Worm (Caenorhabditis elegans) whole organism, L3 larva: ENCODE results near the gene B0250.5.

Source experiments
- R02D3.7 ChIP-seq: fragments of 150-350 bp; optimal IDR thresholded peaks from 2 replicates; lab custom pipeline; 2014; ENCODE audit warnings: missing biosample characterization, missing genetic modification characterization
- ZK546.5 ChIP-seq: sonication (generic microtip); optimal IDR thresholded peaks from 2 replicates; lab custom pipeline; 2017; ENCODE audit warnings: missing biosample characterization, missing genetic modification characterization
- fkh-10 ChIP-seq: sonication (generic microtip); optimal IDR thresholded peaks from 2 replicates; lab custom pipeline; 2017; ENCODE audit warnings: missing biosample characterization, missing genetic modification reagents, missing genetic modification characterization
- fos-1 ChIP-seq: fragments of 150-350 bp; optimal IDR thresholded peaks from 2 replicates; lab custom pipeline; 2014; ENCODE audit warnings: missing biosample characterization, missing genetic modification characterization
- nhr-11 ChIP-seq: fragments of 150-350 bp; optimal IDR thresholded peaks from 2 replicates; lab custom pipeline; 2014; ENCODE audit warnings: missing biosample characterization, missing genetic modification characterization
- sea-2 ChIP-seq: fragments of 150-350 bp; sonication (generic microtip); optimal IDR thresholded peaks from 4 replicates; lab custom pipeline; 2014; ENCODE audit warnings: missing biosample characterization, missing genetic modification reagents, missing genetic modification characterization
- skn-1 ChIP-seq: fragments of 150-350 bp; optimal IDR thresholded peaks from 2 replicates; lab custom pipeline; 2014; ENCODE audit warnings: missing biosample characterization, missing genetic modification characterization

DNA sequence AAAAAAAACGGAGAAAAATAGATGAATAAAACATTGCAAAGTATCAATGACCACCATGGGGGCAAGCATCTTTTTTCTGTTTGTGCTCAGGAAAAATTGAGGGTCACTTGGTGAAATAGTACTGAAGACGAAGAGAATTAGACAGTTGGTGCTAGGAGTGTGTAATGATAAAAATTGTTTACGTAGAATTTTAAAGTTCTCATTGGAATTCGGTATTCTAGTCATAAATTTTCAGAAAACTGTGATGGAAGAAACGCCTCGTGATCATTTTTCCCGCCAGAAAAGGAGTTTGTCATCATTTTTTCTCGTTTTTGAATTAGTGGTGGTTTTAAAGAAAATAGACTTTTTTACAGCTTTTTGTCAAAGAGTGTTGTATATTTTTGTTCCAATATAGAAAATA, 50.9 kb downstream of the B0250.5 start:
- TF ChIP-seq fos-1 (tag; lab: Kevin White, UChicago) (no peak), skn-1 (tag; lab: Kevin White, UChicago) (no peak), sea-2 (GFP tag; lab: Kevin White, UChicago) (no peak), ZK546.5 (tag; lab: Kevin White, UChicago) (no peak), nhr-11 (tag; lab: Kevin White, UChicago) (no peak), fkh-10 (GFP tag; lab: Kevin White, UChicago) (no peak), R02D3.7 (tag; lab: Kevin White, UChicago) (no peak)
